Fruit fly (Drosophila melanogaster) whole organism, embryonic: ENCODE measurements around the gene Ubi-p5E.

Experiments
- Ada2b ChIP-seq: fragments of 200-800 bp; sonication (Bioruptor generic); IDR thresholded peaks from 2 replicates; pipeline ENCODE4 v1.3.6; 2022; ENCODE audit warnings: missing biosample characterization, missing genetic modification characterization
- Adf1 ChIP-seq: fragments of 200-800 bp; sonication (Bioruptor generic); IDR thresholded peaks from 2 replicates; pipeline ENCODE4 v1.3.6; 2022; ENCODE audit warnings: missing biosample characterization, missing genetic modification characterization
- Blimp-1 ChIP-seq: fragments of 200-800 bp; sonication (Bioruptor generic); optimal IDR thresholded peaks from 3 replicates; lab custom pipeline; 2018; ENCODE audit warnings: missing biosample characterization, missing genetic modification characterization, mild to moderate bottlenecking, moderate library complexity, missing genetic modification reagents
- Bteb2 ChIP-seq: fragments of 200-800 bp; sonication (Bioruptor generic); optimal IDR thresholded peaks from 2 replicates; lab custom pipeline; 2016; ENCODE audit warnings: missing biosample characterization, missing genetic modification characterization
- CG1024 ChIP-seq: fragments of 200-800 bp; sonication (Bioruptor generic); IDR thresholded peaks from 2 replicates; pipeline ENCODE4 v1.3.6; 2022; ENCODE audit warnings: missing biosample characterization, missing genetic modification characterization
- CG10979 ChIP-seq: fragments of 200-800 bp; sonication (Bioruptor generic); optimal IDR thresholded peaks from 2 replicates; lab custom pipeline; 2018; ENCODE audit warnings: missing biosample characterization, mild to moderate bottlenecking, missing genetic modification characterization, moderate library complexity
- CG11456 ChIP-seq: fragments of 200-800 bp; sonication (Bioruptor generic); IDR thresholded peaks from 3 replicates; pipeline ENCODE4 v1.3.6; 2022; ENCODE audit warnings: missing biosample characterization, missing genetic modification characterization
- CG11695 ChIP-seq: fragments of 200-800 bp; sonication (Bioruptor generic); IDR thresholded peaks from 3 replicates; pipeline ENCODE4 v1.3.6; 2022; ENCODE audit warnings: missing biosample characterization, missing genetic modification characterization
- CG12299 ChIP-seq: fragments of 200-800 bp; sonication (Bioruptor generic); optimal IDR thresholded peaks from 2 replicates; lab custom pipeline; 2018; ENCODE audit warnings: missing biosample characterization, mild to moderate bottlenecking, missing genetic modification characterization
- CG13123 ChIP-seq: fragments of 200-800 bp; sonication (Bioruptor generic); optimal IDR thresholded peaks from 2 replicates; lab custom pipeline; 2016; ENCODE audit warnings: missing biosample characterization, missing genetic modification characterization
- CG14860 ChIP-seq: fragments of 200-800 bp; sonication (Bioruptor generic); IDR thresholded peaks from 3 replicates; pipeline ENCODE4 v1.3.6; 2022; ENCODE audit warnings: missing biosample characterization, missing genetic modification characterization; ENCODE audit not compliant: partially characterized antibody
- CG17361 ChIP-seq: fragments of 200-800 bp; sonication (Bioruptor generic); IDR thresholded peaks from 3 replicates; pipeline ENCODE4 v1.3.6; 2022; ENCODE audit warnings: missing biosample characterization, missing genetic modification characterization
- CG17568 ChIP-seq: fragments of 200-800 bp; sonication (Bioruptor generic); optimal IDR thresholded peaks from 2 replicates; lab custom pipeline; 2018; ENCODE audit warnings: missing biosample characterization, mild to moderate bottlenecking, missing genetic modification characterization, moderate library complexity
- CG18262 ChIP-seq: fragments of 200-800 bp; optimal IDR thresholded peaks from 3 replicates; lab custom pipeline; 2019; ENCODE audit warnings: missing biosample characterization, mild to moderate bottlenecking, missing genetic modification characterization, moderate library complexity
- CG2116 ChIP-seq: fragments of 200-800 bp; sonication (Bioruptor generic); optimal IDR thresholded peaks from 3 replicates; lab custom pipeline; 2018; ENCODE audit warnings: missing biosample characterization, mild to moderate bottlenecking, missing genetic modification characterization
- CG31388 ChIP-seq: fragments of 200-800 bp; sonication (Bioruptor generic); optimal IDR thresholded peaks from 2 replicates; lab custom pipeline; 2016; ENCODE audit warnings: missing biosample characterization, missing genetic modification characterization
- CG3281 ChIP-seq: fragments of 200-800 bp; sonication (Bioruptor generic); optimal IDR thresholded peaks from 3 replicates; lab custom pipeline; 2017; ENCODE audit warnings: missing biosample characterization, mild to moderate bottlenecking, missing genetic modification characterization
- CG6813 ChIP-seq: fragments of 200-800 bp; sonication (Bioruptor generic); optimal IDR thresholded peaks from 2 replicates; lab custom pipeline; 2017; ENCODE audit warnings: missing biosample characterization, missing genetic modification characterization, mild to moderate bottlenecking, moderate library complexity, missing genetic modification reagents
- CG9437 ChIP-seq: fragments of 200-800 bp; sonication (Bioruptor generic); optimal IDR thresholded peaks from 2 replicates; lab custom pipeline; 2018; ENCODE audit warnings: missing biosample characterization, mild to moderate bottlenecking, missing genetic modification characterization
- CHES-1-like ChIP-seq: fragments of 200-800 bp; sonication (Bioruptor generic); optimal IDR thresholded peaks from 2 replicates; lab custom pipeline; 2016; ENCODE audit warnings: missing biosample characterization, missing genetic modification characterization
- Chrac-16 ChIP-seq: fragments of 200-800 bp; sonication (Bioruptor generic); optimal IDR thresholded peaks from 3 replicates; lab custom pipeline; 2016; ENCODE audit warnings: missing biosample characterization, missing genetic modification characterization
- CkIIα-i1 ChIP-seq: fragments of 200-800 bp; sonication (Bioruptor generic); IDR thresholded peaks from 2 replicates; pipeline ENCODE4 v1.3.6; 2022; ENCODE audit warnings: missing biosample characterization, missing genetic modification characterization
- Dfd ChIP-seq, 2 experiments: fragments of >200 bp; optimal IDR thresholded peaks; 2 replicates each; lab custom pipeline; 2017; ENCODE audit warnings: missing biosample characterization in 2 of 2, missing genetic modification characterization in 2 of 2
- Dip3 ChIP-seq: fragments of 200-800 bp; sonication (Bioruptor generic); optimal IDR thresholded peaks from 3 replicates; lab custom pipeline; 2016; ENCODE audit warnings: missing biosample characterization, missing genetic modification characterization
- Fer1 ChIP-seq: fragments of 200-800 bp; sonication (Bioruptor generic); optimal IDR thresholded peaks from 2 replicates; lab custom pipeline; 2017; ENCODE audit warnings: missing biosample characterization, mild to moderate bottlenecking, missing genetic modification characterization
- Hey ChIP-seq: fragments of 200-800 bp; sonication (Bioruptor generic); optimal IDR thresholded peaks from 3 replicates; lab custom pipeline; 2018; ENCODE audit warnings: missing biosample characterization, mild to moderate bottlenecking, missing genetic modification characterization
- Hmr ChIP-seq: fragments of 200-800 bp; sonication (Bioruptor generic); optimal IDR thresholded peaks from 3 replicates; lab custom pipeline; 2017; ENCODE audit warnings: mild to moderate bottlenecking, missing biosample characterization, missing genetic modification reagents, missing genetic modification characterization
- Med ChIP-seq: fragments of 200-800 bp; sonication (Bioruptor generic); peaks from one replicate; lab custom pipeline; 2016; ENCODE audit warnings: missing biosample characterization, missing genetic modification characterization, mild to moderate bottlenecking, inconsistent platforms, moderate library complexity
- NC2α ChIP-seq: fragments of 200-800 bp; sonication (Bioruptor generic); optimal IDR thresholded peaks from 2 replicates; lab custom pipeline; 2016; ENCODE audit warnings: missing biosample characterization, missing genetic modification characterization
- NC2β ChIP-seq: fragments of 200-800 bp; sonication (Bioruptor generic); optimal IDR thresholded peaks from 2 replicates; lab custom pipeline; 2016; ENCODE audit warnings: missing biosample characterization, missing genetic modification characterization
- PHDP ChIP-seq: fragments of 200-800 bp; sonication (Bioruptor generic); optimal IDR thresholded peaks from 3 replicates; lab custom pipeline; 2018; ENCODE audit warnings: missing biosample characterization, mild to moderate bottlenecking, missing genetic modification characterization, moderate library complexity
- ab ChIP-seq: fragments of 200-800 bp; sonication (Bioruptor generic); optimal IDR thresholded peaks from 2 replicates; lab custom pipeline; 2016; ENCODE audit warnings: missing biosample characterization, missing genetic modification characterization
- ara ChIP-seq: fragments of 200-800 bp; sonication (Bioruptor generic); IDR thresholded peaks from 2 replicates; pipeline ENCODE4 v1.3.6; 2022; ENCODE audit warnings: missing biosample characterization, missing genetic modification characterization
- crol ChIP-seq: fragments of 200-800 bp; sonication (Bioruptor generic); IDR thresholded peaks from 2 replicates; pipeline ENCODE4 v1.3.6; 2022; ENCODE audit warnings: missing biosample characterization, missing genetic modification characterization
- cwo ChIP-seq: fragments of 200-800 bp; sonication (Bioruptor generic); optimal IDR thresholded peaks from 3 replicates; lab custom pipeline; 2017; ENCODE audit warnings: missing biosample characterization, missing genetic modification characterization, mild to moderate bottlenecking, moderate library complexity, missing genetic modification reagents
- dati ChIP-seq: fragments of 200-800 bp; sonication (Bioruptor generic); IDR thresholded peaks from 2 replicates; pipeline ENCODE4 v1.3.6; 2022; ENCODE audit warnings: missing biosample characterization, missing genetic modification characterization
- eyg ChIP-seq: fragments of 200-800 bp; sonication (Bioruptor generic); optimal IDR thresholded peaks from 3 replicates; lab custom pipeline; 2016; ENCODE audit warnings: missing biosample characterization, missing genetic modification characterization
- hbn ChIP-seq: fragments of 200-800 bp; sonication (Bioruptor generic); IDR thresholded peaks from 2 replicates; pipeline ENCODE4 v1.3.6; 2022; ENCODE audit warnings: missing biosample characterization, missing genetic modification characterization; ENCODE audit not compliant: partially characterized antibody
- jumu ChIP-seq: fragments of 200-800 bp; sonication (Bioruptor generic); optimal IDR thresholded peaks from 3 replicates; lab custom pipeline; 2016; ENCODE audit warnings: missing biosample characterization, missing genetic modification characterization
- lmd ChIP-seq: fragments of 200-800 bp; sonication (Bioruptor generic); IDR thresholded peaks from 2 replicates; pipeline ENCODE4 v1.3.6; 2022; ENCODE audit warnings: missing biosample characterization, missing genetic modification characterization
- prd ChIP-seq, 3 experiments: fragments of >200 bp in 2 of 3; fragments of 200-800 bp in 1 of 3; sonication (Bioruptor generic) in 1 of 3; optimal IDR thresholded peaks in 2 of 3; IDR thresholded peaks in 1 of 3; 2 replicates in 2 of 3; 3 replicates in 1 of 3; pipeline versions ENCODE4 v1.3.6 to Lab custom; 2017 to 2022; ENCODE audit warnings: missing biosample characterization in 1 of 3, missing genetic modification characterization in 1 of 3
- slbo ChIP-seq: fragments of 200-800 bp; sonication (Bioruptor generic); IDR thresholded peaks from 2 replicates; pipeline ENCODE4 v1.3.6; 2022; ENCODE audit warnings: missing biosample characterization, missing genetic modification characterization
- sug ChIP-seq: fragments of 200-800 bp; optimal IDR thresholded peaks from 2 replicates; lab custom pipeline; 2019; ENCODE audit warnings: missing biosample characterization, mild to moderate bottlenecking, missing genetic modification characterization, moderate library complexity
- tap ChIP-seq: fragments of 200-800 bp; optimal IDR thresholded peaks from 3 replicates; lab custom pipeline; 2019; ENCODE audit warnings: missing biosample characterization, mild to moderate bottlenecking, missing genetic modification characterization, moderate library complexity
- trem ChIP-seq: fragments of 200-800 bp; optimal IDR thresholded peaks from 3 replicates; lab custom pipeline; 2019; ENCODE audit warnings: missing biosample characterization, mild to moderate bottlenecking, missing genetic modification characterization, moderate library complexity
- ttk ChIP-seq: fragments of 200-800 bp; sonication (Bioruptor generic); IDR thresholded peaks from 2 replicates; pipeline ENCODE4 v2.1.2; 2022; ENCODE audit warnings: missing biosample characterization, missing genetic modification characterization
- tx ChIP-seq: fragments of 200-800 bp; sonication (Bioruptor generic); optimal IDR thresholded peaks from 2 replicates; lab custom pipeline; 2016; ENCODE audit warnings: missing biosample characterization, missing genetic modification characterization
- usp ChIP-seq: fragments of >200 bp; optimal IDR thresholded peaks from 2 replicates; lab custom pipeline; 2017; ENCODE audit warnings: missing biosample characterization, missing genetic modification characterization
- zf30C ChIP-seq: fragments of 200-800 bp; sonication (Bioruptor generic); optimal IDR thresholded peaks from 3 replicates; lab custom pipeline; 2018; ENCODE audit warnings: missing biosample characterization, mild to moderate bottlenecking, missing genetic modification characterization
- zfh1 ChIP-seq: fragments of 200-800 bp; sonication (Bioruptor generic); IDR thresholded peaks from 3 replicates; pipeline ENCODE4 v1.3.6; 2022; ENCODE audit warnings: missing biosample characterization, missing genetic modification characterization

Ubi-p5E gene

DNA sequence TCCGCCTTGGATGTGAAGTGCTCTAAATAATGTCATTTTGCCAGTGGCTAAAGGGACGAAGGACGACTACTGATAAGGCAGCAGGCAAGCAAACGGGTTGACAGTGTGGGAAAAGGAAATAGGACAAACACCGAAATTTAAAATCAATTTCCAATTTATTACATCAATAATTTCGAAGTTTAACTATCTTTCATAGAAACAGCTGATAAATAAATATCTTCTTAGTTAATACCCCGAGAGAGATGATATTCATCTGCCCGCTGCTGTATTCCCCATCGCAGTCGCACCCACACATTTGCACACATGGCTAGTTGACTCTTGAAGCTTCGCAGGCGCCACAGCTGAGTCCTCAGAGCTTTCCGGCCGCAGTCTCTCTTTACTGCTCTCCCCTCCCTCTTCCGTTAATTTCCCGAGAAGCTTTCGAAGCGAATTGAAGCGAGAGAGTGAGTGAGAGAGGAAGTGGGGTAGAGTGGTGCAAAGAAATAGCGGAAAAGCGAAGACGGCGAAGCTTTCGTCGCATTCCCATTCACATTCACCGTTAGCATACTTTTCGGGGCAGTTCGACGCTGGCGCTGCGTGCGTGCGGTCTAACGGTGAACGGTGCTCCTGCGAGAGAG lies 37.5 kb upstream of the Ubi-p5E start (continued):
- TF ChIP-seq zfh1 (peak; percentile 64; the same call in 2 of the 3 replicates), CG31388 (no peak), slbo (peak; percentile 85), CG3281 (peak; percentile 78), CG14860 (no peak), jumu (GFP tag; lab: Kevin White, UChicago) (peak; percentile 20), CG9437 (GFP tag; lab: Kevin White, UChicago) (peak; percentile 38), NC2α (GFP tag; lab: Kevin White, UChicago) (no peak), Blimp-1 (peak; percentile 54), CG17568 (GFP tag; lab: Kevin White, UChicago) (no peak), ara (GFP tag; lab: Robert Waterston, UW) (peak; percentile 33; the same call in 1 of the 2 replicates), NC2β (GFP tag; lab: Kevin White, UChicago) (no peak), tx (GFP tag; lab: Kevin White, UChicago) (no peak), Dip3 (peak; percentile 36), CG6813 (peak; percentile 75), cwo (GFP tag; lab: Kevin White, UChicago) (peak; percentile 73), CG12299 (peak; percentile 35), ab (GFP tag; lab: Kevin White, UChicago) (peak; percentile 10), CG11456 (GFP tag; lab: Robert Waterston, UW) (peak; percentile 56; the same call in 1 of the 3 replicates), trem (tag; lab: Kevin White, UChicago) (no peak), eyg (GFP tag; lab: Kevin White, UChicago) (peak; percentile 52), crol (GFP tag; lab: Robert Waterston, UW) (peak; percentile 74), zf30C (GFP tag; lab: Kevin White, UChicago) (no peak), CG1024 (GFP tag; lab: Robert Waterston, UW) (no peak), PHDP (tag; lab: Kevin White, UChicago) (peak; percentile 67), CG11695 (GFP tag; lab: Robert Waterston, UW) (peak; percentile 79), Dfd (GFP tag; optimal IDR thresholded peaks at IDR 0.05; lab: Kevin White, UChicago) (no peak), Bteb2 (no peak), CG18262 (tag; lab: Kevin White, UChicago) (peak; percentile 35), prd (optimal IDR thresholded peaks at IDR 0.05; lab: Kevin White, UChicago) (no peak), prd (GFP tag; IDR thresholded peaks at IDR 0.05; lab: Robert Waterston, UW) (peak; percentile 75), Ada2b (GFP tag; lab: Robert Waterston, UW) (peak; percentile 75), ttk (GFP tag; lab: Robert Waterston, UW) (peak; percentile 62; the same call in 1 of the 2 replicates), CG10979 (no peak), Hey (tag; lab: Kevin White, UChicago) (no peak), Fer1 (GFP tag; lab: Kevin White, UChicago) (peak; percentile 89), CG2116 (GFP tag; lab: Kevin White, UChicago) (no peak), lmd (GFP tag; lab: Robert Waterston, UW) (peak; percentile 70), CG17361 (GFP tag; lab: Robert Waterston, UW) (no peak; the same call in 2 of the 3 replicates), CHES-1-like (GFP tag; lab: Kevin White, UChicago) (peak; percentile 29), CkIIα-i1 (GFP tag; lab: Robert Waterston, UW) (no peak), sug (no peak), hbn (no peak), usp (GFP tag; lab: Kevin White, UChicago) (no peak), Chrac-16 (GFP tag; lab: Kevin White, UChicago) (peak; percentile 18), Hmr (GFP tag; lab: Kevin White, UChicago) (peak; percentile 85), tap (peak; percentile 53), Med (GFP tag; lab: Kevin White, UChicago) (peak; percentile 90), CG13123 (GFP tag; lab: Kevin White, UChicago) (no peak), Adf1 (GFP tag; lab: Robert Waterston, UW) (peak; percentile 18; the same call in 1 of the 2 replicates), dati (GFP tag; lab: Robert Waterston, UW) (no peak)
